Worm (Caenorhabditis elegans) whole organism, L2 larva: ENCODE results near the gene mel-46.

Experiments
- ZK546.5 ChIP-seq: sonication (generic microtip); optimal IDR thresholded peaks from 2 replicates; lab custom pipeline; 2017; ENCODE audit warnings: missing biosample characterization, missing genetic modification characterization
- ama-1 ChIP-seq: fragments of 150-350 bp; optimal IDR thresholded peaks from 2 replicates; lab custom pipeline; 2018; ENCODE audit warnings: inconsistent platforms
- elt-1 ChIP-seq: fragments of 150-350 bp; optimal IDR thresholded peaks from 2 replicates; lab custom pipeline; 2014; ENCODE audit warnings: missing biosample characterization, missing genetic modification characterization
- fos-1 ChIP-seq: fragments of 150-350 bp; optimal IDR thresholded peaks from 2 replicates; lab custom pipeline; 2014; ENCODE audit warnings: missing biosample characterization, missing genetic modification characterization
- lin-39 ChIP-seq: fragments of 150-350 bp; optimal IDR thresholded peaks from 2 replicates; lab custom pipeline; 2014; ENCODE audit warnings: missing biosample characterization, missing genetic modification reagents, missing genetic modification characterization
- nhr-10 ChIP-seq: sonication (generic microtip); optimal IDR thresholded peaks from 2 replicates; lab custom pipeline; 2017; ENCODE audit warnings: missing biosample characterization, missing genetic modification characterization
- nhr-11 ChIP-seq: fragments of 150-350 bp; optimal IDR thresholded peaks from 2 replicates; lab custom pipeline; 2014; ENCODE audit warnings: missing biosample characterization, missing genetic modification characterization
- nhr-12 ChIP-seq: fragments of 150-350 bp; optimal IDR thresholded peaks from 2 replicates; lab custom pipeline; 2014; ENCODE audit warnings: missing biosample characterization, missing genetic modification characterization
- skn-1 ChIP-seq: sonication (generic microtip); optimal IDR thresholded peaks from 2 replicates; lab custom pipeline; 2017; ENCODE audit warnings: missing biosample characterization, missing genetic modification characterization
- sma-9 ChIP-seq, 2 experiments: fragments of 150-350 bp in 1 of 2; sonication (generic microtip) in 1 of 2; optimal IDR thresholded peaks; 2 replicates each; lab custom pipeline; 2014 to 2016; ENCODE audit warnings: missing genetic modification characterization in 2 of 2, mild to moderate bottlenecking in 1 of 2, missing biosample characterization in 1 of 2, missing compliant biosample characterization in 1 of 2, missing genetic modification reagents in 1 of 2, moderate library complexity in 1 of 2
- snpc-4 ChIP-seq: fragments of 150-350 bp; optimal IDR thresholded peaks from 2 replicates; lab custom pipeline; 2014; ENCODE audit warnings: missing biosample characterization, missing genetic modification characterization
- unc-39 ChIP-seq: fragments of 150-350 bp; optimal IDR thresholded peaks from 2 replicates; lab custom pipeline; 2014; ENCODE audit warnings: missing biosample characterization, missing genetic modification characterization
- ztf-1 ChIP-seq: fragments of 200-800 bp; sonication (Bioruptor generic); conservative IDR thresholded peaks from 2 replicates; pipeline ENCODE4 v1.3.6; 2022; ENCODE audit warnings: missing genetic modification characterization, missing compliant biosample characterization
- ztf-11 ChIP-seq: sonication (generic microtip); optimal IDR thresholded peaks from 2 replicates; lab custom pipeline; 2017; ENCODE audit warnings: missing biosample characterization, missing genetic modification characterization

ce11 chrIV:16864876-16865275 lies 1.6 kb upstream of the mel-46 start:
- no peak for TF ChIP-seq ztf-11 (tag; lab: Kevin White, UChicago)
- TF ChIP-seq unc-39: no peak
- no peak for TF ChIP-seq nhr-12 (tag; lab: Kevin White, UChicago)
- no peak for TF ChIP-seq ztf-1 (GFP tag; lab: Robert Waterston, UW)
- no peak for TF ChIP-seq ZK546.5 (tag; lab: Kevin White, UChicago)
- TF ChIP-seq fos-1 (tag; lab: Kevin White, UChicago): no peak
- no peak for TF ChIP-seq skn-1
- no peak for TF ChIP-seq snpc-4 (tag; lab: Kevin White, UChicago)
- no peak for TF ChIP-seq elt-1
- no peak for TF ChIP-seq nhr-11 (tag; lab: Kevin White, UChicago)
- TF ChIP-seq ama-1 (lab: Kevin White, UChicago): no peak
- TF ChIP-seq sma-9 (GFP tag; optimal IDR thresholded peaks at IDR 0.05; lab: Kevin White, UChicago): no peak
- no peak for TF ChIP-seq sma-9 (tag; optimal IDR thresholded peaks at IDR 0.05; lab: Kevin White, UChicago)
- no peak for TF ChIP-seq lin-39 (tag; lab: Kevin White, UChicago)
- no peak for TF ChIP-seq nhr-10
